Worm (Caenorhabditis elegans): ENCODE measurements around the gene nnt-1.

The nnt-1 gene

DNA sequence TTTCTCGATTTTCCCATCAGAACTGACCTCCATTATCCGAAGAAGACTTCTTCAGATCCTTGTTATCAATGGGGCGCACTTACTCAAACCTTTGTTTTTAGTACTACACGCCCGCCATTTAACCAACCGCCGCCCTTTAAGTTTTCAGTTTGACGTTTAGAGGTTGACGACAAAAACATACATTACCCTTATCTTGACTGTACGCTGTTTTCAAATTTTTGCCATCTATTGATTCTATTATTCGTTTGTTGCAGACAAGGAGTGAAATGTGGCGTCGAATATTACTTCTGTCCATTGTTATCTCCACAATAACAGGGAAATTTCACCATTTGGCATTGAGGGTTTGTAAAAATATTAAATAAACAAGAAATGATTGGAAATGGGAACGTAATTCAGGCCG is 29.1 kb upstream of the nnt-1 start, which contains the start of gene C15H9.5:
Gene C15H9.5 (plus strand): TSS at position 255 of the 400 bp plus-strand sequence.
- peak; percentile 76 for TF ChIP-seq xbp-1 (tag; optimal IDR thresholded peaks at IDR 0.05)
- TF ChIP-seq unc-62 (GFP tag; optimal IDR thresholded peaks at IDR 0.05) = no peak
- no peak for TF ChIP-seq F16B12.6 (tag; optimal IDR thresholded peaks at IDR 0.05)
- no peak for TF ChIP-seq fkh-4 (tag; optimal IDR thresholded peaks at IDR 0.05; ENCODE audit: borderline replicate concordance)
- no peak for TF ChIP-seq rnt-1 (tag; optimal IDR thresholded peaks at IDR 0.05)
- TF ChIP-seq lsy-2 (tag; optimal IDR thresholded peaks at IDR 0.05) = peak in 1 of 2 experiments; percentile 28
- peak; percentile 33 for TF ChIP-seq mep-1 (tag; optimal IDR thresholded peaks at IDR 0.05)
- TF ChIP-seq efl-3 (GFP tag; optimal IDR thresholded peaks at IDR 0.05) = no peak
- no peak for TF ChIP-seq elt-2 (tag; optimal IDR thresholded peaks at IDR 0.05)

DNA sequence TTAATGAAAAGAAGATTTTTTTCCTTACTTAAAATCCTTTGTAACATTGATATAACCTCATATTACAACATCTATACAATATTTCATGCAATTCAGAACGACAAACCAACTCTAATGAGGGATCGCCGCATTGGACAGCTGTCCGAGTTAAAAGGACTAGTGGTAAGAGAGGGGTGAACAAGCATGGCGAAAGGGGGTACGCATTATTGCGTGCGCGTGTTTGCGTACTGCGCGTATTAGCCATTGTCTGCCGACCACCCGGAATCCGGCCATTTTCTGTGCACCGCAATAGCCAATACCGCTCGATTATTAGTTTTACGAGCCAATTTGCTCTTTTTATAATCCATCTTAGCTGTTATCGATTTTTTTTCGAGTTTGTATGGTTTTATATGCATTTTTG is 24.6 kb upstream of the nnt-1 start, which contains the start of gene C15H9.4:
Gene C15H9.4 (plus strand): TSS at position 93 of the 400 bp plus-strand sequence.
- TF ChIP-seq unc-86 (tag; optimal IDR thresholded peaks at IDR 0.05) = peak; percentile 18
- peak; percentile 69 for TF ChIP-seq nhr-71 (tag; optimal IDR thresholded peaks at IDR 0.05)
- no peak for TF ChIP-seq pqm-1 (tag; optimal IDR thresholded peaks at IDR 0.05)
- TF ChIP-seq dsc-1 (tag; optimal IDR thresholded peaks at IDR 0.05) = peak; percentile 46
- no peak for TF ChIP-seq mab-9 (GFP tag; IDR thresholded peaks at IDR 0.05)
- peak; percentile 30 for TF ChIP-seq sox-4 (tag; optimal IDR thresholded peaks at IDR 0.05)
- TF ChIP-seq efl-1 (optimal IDR thresholded peaks at IDR 0.05) = peak; percentile 23 to 28
- TF ChIP-seq efl-1 (GFP tag; optimal IDR thresholded peaks at IDR 0.05 in 1 of 2) = peak in 1 of 2 experiments; percentile 60
- TF ChIP-seq lsy-2 (tag; optimal IDR thresholded peaks at IDR 0.05) = peak; percentile 19 to 46
- TF ChIP-seq lin-14 (GFP tag; optimal IDR thresholded peaks at IDR 0.05) = peak; percentile 78
- TF ChIP-seq tbx-2 (tag; optimal IDR thresholded peaks at IDR 0.05) = peak; percentile 54
- TF ChIP-seq dpl-1 (GFP tag; optimal IDR thresholded peaks at IDR 0.05) = peak in 2 of 3 experiments; percentile 13 to 17
- TF ChIP-seq skn-1 (tag; optimal IDR thresholded peaks at IDR 0.05) = peak; percentile 21
- no peak for TF ChIP-seq mef-2 (tag; optimal IDR thresholded peaks at IDR 0.05)
- TF ChIP-seq efl-3 (GFP tag; optimal IDR thresholded peaks at IDR 0.05) = no peak
- TF ChIP-seq nhr-19 (GFP tag; conservative IDR thresholded peaks at IDR 0.05) = peak; percentile 41; the same call in 1 of the 2 replicates
- no peak for TF ChIP-seq hlh-17 (GFP tag; optimal IDR thresholded peaks at IDR 0.05; ENCODE audit: borderline replicate concordance)
- TF ChIP-seq aly-2 (tag; optimal IDR thresholded peaks at IDR 0.05) = no peak
- TF ChIP-seq swsn-7 (tag; optimal IDR thresholded peaks at IDR 0.05) = peak; percentile 62
- peak; percentile 26 for TF ChIP-seq vab-15 (tag; optimal IDR thresholded peaks at IDR 0.05)
- TF ChIP-seq nhr-20 (tag; optimal IDR thresholded peaks at IDR 0.05) = peak; percentile 62
- no peak for TF ChIP-seq blmp-1 (tag; optimal IDR thresholded peaks at IDR 0.05)
- TF ChIP-seq nhr-237 (tag; optimal IDR thresholded peaks at IDR 0.05) = no peak
- peak; percentile 61 for TF ChIP-seq nhr-47 (tag; optimal IDR thresholded peaks at IDR 0.05)
- TF ChIP-seq F16B12.6 (tag; optimal IDR thresholded peaks at IDR 0.05) = peak; percentile 92
- peak; percentile 30 for TF ChIP-seq nhr-90 (tag; optimal IDR thresholded peaks at IDR 0.05; ENCODE audit: poor library complexity)
- peak; percentile 75 for TF ChIP-seq rnt-1 (tag; optimal IDR thresholded peaks at IDR 0.05)
- TF ChIP-seq lir-3 (tag; optimal IDR thresholded peaks at IDR 0.05; ENCODE audit: poor library complexity) = no peak
- TF ChIP-seq snu-23 (GFP tag; optimal IDR thresholded peaks at IDR 0.05) = peak; percentile 67
- TF ChIP-seq lin-35 (GFP tag; optimal IDR thresholded peaks at IDR 0.05) = peak; percentile 18 to 24
- TF ChIP-seq ceh-82 (tag; optimal IDR thresholded peaks at IDR 0.05) = peak; percentile 30 to 58 (median 51)
- peak; percentile 44 for TF ChIP-seq fkh-8 (tag; optimal IDR thresholded peaks at IDR 0.05)
- TF ChIP-seq mdl-1 (tag; optimal IDR thresholded peaks at IDR 0.05) = peak in 1 of 2 experiments; percentile 39
- TF ChIP-seq xbp-1 (tag; optimal IDR thresholded peaks at IDR 0.05) = peak; percentile 98
- no peak for TF ChIP-seq nhr-77 (tag; optimal IDR thresholded peaks at IDR 0.05)
- TF ChIP-seq jun-1 (tag; optimal IDR thresholded peaks at IDR 0.05) = no peak
- TF ChIP-seq egl-13 (tag; optimal IDR thresholded peaks at IDR 0.05) = peak; percentile 58
- TF ChIP-seq isw-1 (GFP tag; IDR thresholded peaks at IDR 0.05) = peak; percentile 29; the same call in 1 of the 2 replicates
- TF ChIP-seq unc-130 (tag; optimal IDR thresholded peaks at IDR 0.05) = peak; percentile 44
- peak in 1 of 2 experiments; percentile 37 for TF ChIP-seq ztf-11 (tag; optimal IDR thresholded peaks at IDR 0.05)
- TF ChIP-seq mep-1 (tag; optimal IDR thresholded peaks at IDR 0.05) = peak; percentile 21
- TF ChIP-seq nhr-85 (tag) = peak; percentile 54
